Fruit fly (Drosophila melanogaster): ENCODE data around the gene Pc.

Pc gene

DNA sequence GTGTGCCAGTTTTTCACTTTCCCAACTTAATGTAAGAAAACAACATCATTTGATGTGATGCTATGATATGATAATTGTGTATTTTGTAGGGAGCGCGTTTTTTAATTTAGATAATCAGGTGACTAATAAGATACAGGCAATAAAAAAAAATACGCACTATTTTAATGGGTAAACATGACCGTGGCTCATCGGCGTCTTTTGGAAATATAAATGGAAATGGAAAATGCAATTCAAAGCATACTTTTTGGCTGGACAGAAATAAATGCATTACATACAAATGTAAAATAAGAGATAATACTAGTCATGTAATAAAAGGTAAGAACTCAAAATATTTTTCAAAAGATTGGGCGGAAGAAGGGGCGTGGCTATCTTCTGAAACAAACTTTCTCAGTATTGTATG lies 55.4 kb downstream of the Pc start:
- no peak for TF ChIP-seq CG1620 (GFP tag; optimal IDR thresholded peaks at IDR 0.05)
- TF ChIP-seq Mnt (GFP tag; optimal IDR thresholded peaks at IDR 0.05): no peak
- TF ChIP-seq tj (GFP tag; optimal IDR thresholded peaks at IDR 0.05): no peak
- no peak for TF ChIP-seq CG33017 (tag; optimal IDR thresholded peaks at IDR 0.05)
- TF ChIP-seq cic (GFP tag; optimal IDR thresholded peaks at IDR 0.05): no peak
- TF ChIP-seq kay (GFP tag; ENCODE audit: borderline replicate concordance): no peak
- no peak for TF ChIP-seq cnc (optimal IDR thresholded peaks at IDR 0.05)
- no peak for TF ChIP-seq Crg-1 (GFP tag; optimal IDR thresholded peaks at IDR 0.05)
- no peak for TF ChIP-seq pad (GFP tag; optimal IDR thresholded peaks at IDR 0.05)
- no peak for TF ChIP-seq bab1 (GFP tag; optimal IDR thresholded peaks at IDR 0.05)
- no peak for TF ChIP-seq CG5204 (GFP tag; optimal IDR thresholded peaks at IDR 0.05)

dm6 chr3L:21261403-21262164 lies 56.2 kb downstream of the Pc start:
- no peak for TF ChIP-seq Clk (GFP tag; optimal IDR thresholded peaks at IDR 0.05)
- TF ChIP-seq CG11617 (GFP tag; optimal IDR thresholded peaks at IDR 0.05): no peak
- no peak for TF ChIP-seq CG1620 (GFP tag; optimal IDR thresholded peaks at IDR 0.05)
- TF ChIP-seq tj (GFP tag; optimal IDR thresholded peaks at IDR 0.05): peak; percentile 17

dm6 chr3L:21259257-21259656 lies 58.6 kb downstream of the Pc start:
- no peak for TF ChIP-seq CG1620 (GFP tag; optimal IDR thresholded peaks at IDR 0.05)
- no peak for TF ChIP-seq CG14711 (tag; optimal IDR thresholded peaks at IDR 0.05)
- no peak for TF ChIP-seq Crg-1 (GFP tag; optimal IDR thresholded peaks at IDR 0.05)
- no peak for TF ChIP-seq Clk (GFP tag; optimal IDR thresholded peaks at IDR 0.05)
- no peak for TF ChIP-seq CG5204 (GFP tag; optimal IDR thresholded peaks at IDR 0.05)
- TF ChIP-seq pad (GFP tag; optimal IDR thresholded peaks at IDR 0.05): no peak
- no peak for TF ChIP-seq cic (GFP tag; optimal IDR thresholded peaks at IDR 0.05)
- no peak for TF ChIP-seq kay (GFP tag; ENCODE audit: borderline replicate concordance)

DNA sequence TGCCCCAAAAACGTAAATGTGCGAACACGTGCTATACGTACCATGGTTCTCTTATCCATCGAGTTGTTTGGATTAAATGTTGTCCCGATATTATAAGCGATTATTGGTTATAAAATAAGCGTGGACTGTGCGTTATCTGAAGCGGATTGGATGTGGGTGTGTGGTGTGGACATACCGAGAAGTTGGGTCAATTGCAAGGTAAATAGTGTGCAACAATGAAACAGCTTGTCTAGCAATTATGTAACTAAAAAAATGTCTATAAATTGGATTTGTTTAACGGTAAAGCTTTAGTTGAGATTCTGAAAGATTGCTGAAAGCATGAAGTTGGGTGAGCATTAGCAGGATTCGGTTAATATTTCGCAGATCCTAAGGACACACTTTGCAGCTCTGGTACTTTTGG lies 60.1 kb downstream of the Pc start, which contains the start of gene CG43218:
CG43218 (plus strand) TSS at position 290 of the 400 bp plus-strand sequence.
- no peak for TF ChIP-seq Mnt (GFP tag; optimal IDR thresholded peaks at IDR 0.05)
- TF ChIP-seq CG33017 (tag; optimal IDR thresholded peaks at IDR 0.05): no peak
- TF ChIP-seq CG7045 (GFP tag; optimal IDR thresholded peaks at IDR 0.05): no peak
- no peak for TF ChIP-seq Hr96 (GFP tag; optimal IDR thresholded peaks at IDR 0.05)
